Worm (Caenorhabditis elegans) whole organism, midembryonic: ENCODE results near the gene lin-5.

ENCODE experiments used
- T22C8.4 ChIP-seq: fragments of 200-800 bp; sonication (Bioruptor generic); IDR thresholded peaks from 2 replicates; pipeline ENCODE4 v1.3.6; 2022; ENCODE audit warnings: missing genetic modification characterization, missing compliant biosample characterization
- cog-1 ChIP-seq: sonication (generic microtip); optimal IDR thresholded peaks from 2 replicates; lab custom pipeline; 2016; ENCODE audit warnings: missing genetic modification characterization, missing compliant biosample characterization
- flt-1 ChIP-seq: fragments of 200-800 bp; sonication (Bioruptor generic); IDR thresholded peaks from 2 replicates; pipeline ENCODE4 v1.3.6; 2022; ENCODE audit warnings: missing genetic modification characterization, missing compliant biosample characterization
- klf-2 ChIP-seq: fragments of 200-800 bp; sonication (Bioruptor generic); conservative IDR thresholded peaks from 2 replicates; pipeline ENCODE4 v1.3.6; 2022; ENCODE audit warnings: missing genetic modification reagents, missing genetic modification characterization, missing compliant biosample characterization
- med-1 ChIP-seq: sonication (generic microtip); optimal IDR thresholded peaks from 2 replicates; lab custom pipeline; 2017; ENCODE audit warnings: missing genetic modification characterization, mild to moderate bottlenecking, missing compliant biosample characterization, antibody characterized with exemption, missing genetic modification reagents; ENCODE audit not compliant: insufficient read depth
- ref-1 ChIP-seq: fragments of 200-800 bp; sonication (Bioruptor generic); conservative IDR thresholded peaks from 2 replicates; pipeline ENCODE4 v1.3.6; 2022; ENCODE audit warnings: missing genetic modification reagents, missing genetic modification characterization, missing compliant biosample characterization
- tab-1 ChIP-seq: fragments of 200-800 bp; sonication (Bioruptor generic); IDR thresholded peaks from 2 replicates; pipeline ENCODE4 v1.3.6; 2022; ENCODE audit warnings: missing genetic modification characterization, missing compliant biosample characterization
- ztf-23 ChIP-seq: fragments of 200-800 bp; sonication (Bioruptor generic); IDR thresholded peaks from 2 replicates; pipeline ENCODE4 v1.3.6; 2022; ENCODE audit warnings: missing genetic modification reagents, missing genetic modification characterization, missing compliant biosample characterization
- ztf-29 ChIP-seq: fragments of 200-800 bp; sonication (Bioruptor generic); IDR thresholded peaks from 2 replicates; pipeline ENCODE4 v1.3.6; 2022; ENCODE audit warnings: missing genetic modification reagents, missing genetic modification characterization, missing compliant biosample characterization

The lin-5 gene

ce11 chrII:7842053-7842452 lies 18.3 kb upstream of the lin-5 start, which contains the start of gene klp-3:
TSS of gene klp-3 (plus strand) at chrII:7842353.
- TF ChIP-seq tab-1 (GFP tag; lab: Robert Waterston, UW), result no peak
- no peak for TF ChIP-seq cog-1 (tag; lab: Kevin White, UChicago)
- TF ChIP-seq med-1 (GFP tag; lab: Kevin White, UChicago), result no peak
- no peak for TF ChIP-seq klf-2 (GFP tag; lab: Robert Waterston, UW)
- TF ChIP-seq ref-1 (GFP tag; lab: Robert Waterston, UW), result no peak

ce11 chrII:7845571-7846236 lies 14.7 kb upstream of the lin-5 start, which contains the start of gene T09A5.4:
TSS of gene T09A5.4 (plus strand) at chrII:7846186.
- TF ChIP-seq tab-1 (GFP tag; lab: Robert Waterston, UW), result no peak
- no peak for TF ChIP-seq T22C8.4 (GFP tag; lab: Robert Waterston, UW)
- no peak for TF ChIP-seq cog-1 (tag; lab: Kevin White, UChicago)
- no peak for TF ChIP-seq ztf-29 (GFP tag; lab: Robert Waterston, UW)
- TF ChIP-seq ztf-23, result no peak
- no peak for TF ChIP-seq med-1 (GFP tag; lab: Kevin White, UChicago)
- no peak for TF ChIP-seq flt-1 (GFP tag; lab: Robert Waterston, UW)
- no peak for TF ChIP-seq ref-1 (GFP tag; lab: Robert Waterston, UW)
- TF ChIP-seq klf-2 (GFP tag; lab: Robert Waterston, UW), result no peak

DNA sequence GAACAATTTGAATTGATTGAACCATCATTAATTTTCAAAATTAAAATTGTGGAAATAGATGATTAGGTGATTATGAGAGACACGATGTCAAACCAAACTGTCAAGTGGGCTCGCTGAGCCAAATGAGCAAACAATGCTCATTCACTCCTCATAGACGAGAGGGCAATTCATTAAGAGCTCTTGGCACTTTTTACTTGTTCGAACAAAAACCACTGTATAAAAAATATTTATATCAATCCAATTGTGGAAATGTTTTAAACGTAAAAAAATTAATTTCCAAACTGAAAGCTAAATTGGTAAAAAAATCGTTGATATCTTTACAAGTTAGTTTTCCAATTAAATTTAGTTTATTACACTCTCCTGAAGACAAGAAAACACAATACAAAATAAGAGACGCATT lies 10.7 kb upstream of the lin-5 start, which contains the start of gene acr-7:
TSS of gene acr-7 (minus strand) at position 101 of the 400 bp plus-strand sequence.
- TF ChIP-seq ztf-29 (GFP tag; lab: Robert Waterston, UW) (no peak), cog-1 (tag; lab: Kevin White, UChicago) (no peak), ref-1 (GFP tag; lab: Robert Waterston, UW) (no peak), tab-1 (GFP tag; lab: Robert Waterston, UW) (no peak), med-1 (GFP tag; lab: Kevin White, UChicago) (no peak), flt-1 (GFP tag; lab: Robert Waterston, UW) (no peak), T22C8.4 (GFP tag; lab: Robert Waterston, UW) (no peak), klf-2 (GFP tag; lab: Robert Waterston, UW) (no peak), ztf-23 (no peak)

- TF ChIP-seq ref-1 (GFP tag; lab: Robert Waterston, UW) (no peak), flt-1 (GFP tag; lab: Robert Waterston, UW) (no peak), ztf-29 (GFP tag; lab: Robert Waterston, UW) (no peak), klf-2 (GFP tag; lab: Robert Waterston, UW) (no peak)
Observed at ce11 chrII:7850575-7850974, 9.8 kb upstream of the lin-5 start.

- TF ChIP-seq tab-1 (GFP tag; lab: Robert Waterston, UW), result no peak
- no peak for TF ChIP-seq T22C8.4 (GFP tag; lab: Robert Waterston, UW)
- no peak for TF ChIP-seq ztf-23
- no peak for TF ChIP-seq ref-1 (GFP tag; lab: Robert Waterston, UW)
Observed at ce11 chrII:7851480-7851879, 8.9 kb upstream of the lin-5 start.

DNA sequence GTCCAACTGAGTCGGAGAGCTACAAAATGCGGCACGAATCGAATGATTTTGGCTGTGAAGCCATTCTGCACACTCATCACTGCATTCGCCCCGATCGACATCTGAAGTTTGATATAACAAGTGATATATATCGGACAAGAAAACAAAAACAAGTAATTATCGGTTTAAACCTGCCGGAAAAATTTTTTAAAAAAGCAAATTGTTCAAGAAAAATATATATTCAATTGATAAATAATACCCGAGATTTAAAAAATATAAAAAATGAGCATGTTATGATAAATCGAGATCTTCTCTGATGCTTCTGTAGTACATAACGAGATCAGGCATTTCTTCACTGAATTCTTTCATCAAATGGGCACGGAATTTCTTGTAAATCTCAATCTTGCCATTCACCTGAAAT lies 6.7 kb upstream of the lin-5 start, which contains the start of gene T09A5.5:
TSS of gene T09A5.5 (minus strand) at position 101 of the 400 bp plus-strand sequence.
- TF ChIP-seq tab-1 (GFP tag; lab: Robert Waterston, UW) (no peak), cog-1 (tag; lab: Kevin White, UChicago) (no peak), ref-1 (GFP tag; lab: Robert Waterston, UW) (no peak), flt-1 (GFP tag; lab: Robert Waterston, UW) (no peak), med-1 (GFP tag; lab: Kevin White, UChicago) (no peak), T22C8.4 (GFP tag; lab: Robert Waterston, UW) (no peak)

- no peak for TF ChIP-seq T22C8.4 (GFP tag; lab: Robert Waterston, UW)
- TF ChIP-seq klf-2 (GFP tag; lab: Robert Waterston, UW), result no peak
- TF ChIP-seq med-1 (GFP tag; lab: Kevin White, UChicago), result no peak
- TF ChIP-seq ztf-23, result no peak
- no peak for TF ChIP-seq cog-1 (tag; lab: Kevin White, UChicago)
- no peak for TF ChIP-seq ztf-29 (GFP tag; lab: Robert Waterston, UW)
- no peak for TF ChIP-seq flt-1 (GFP tag; lab: Robert Waterston, UW)
- TF ChIP-seq tab-1 (GFP tag; lab: Robert Waterston, UW), result no peak
- no peak for TF ChIP-seq ref-1 (GFP tag; lab: Robert Waterston, UW)
Observed at ce11 chrII:7854942-7855341, 5.4 kb upstream of the lin-5 start, which contains the start of gene mdt-10. TSS of gene mdt-10 (minus strand) at chrII:7855042.

DNA sequence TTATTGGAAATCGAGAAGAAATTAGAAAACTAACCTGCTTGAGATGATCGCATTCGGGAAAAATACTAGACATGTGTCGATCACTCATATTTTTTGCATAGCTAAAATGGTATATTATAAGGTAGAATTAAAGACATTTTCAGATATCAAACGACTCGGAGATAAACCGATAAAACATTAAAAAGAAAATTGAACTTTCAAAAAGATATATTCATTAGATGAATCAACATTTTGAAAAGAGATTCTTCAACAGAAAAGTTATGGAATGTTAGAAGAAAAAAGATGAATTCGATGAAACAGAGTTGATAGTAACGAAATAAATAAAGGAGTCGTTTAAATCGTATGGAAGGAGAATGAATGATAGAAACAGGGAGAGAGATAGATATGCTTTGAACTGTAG lies 4.8 kb upstream of the lin-5 start, which contains the start of gene mdmh-35:
TSS of gene mdmh-35 (minus strand) at position 101 of the 400 bp plus-strand sequence.
- TF ChIP-seq T22C8.4 (GFP tag; lab: Robert Waterston, UW) (no peak), klf-2 (GFP tag; lab: Robert Waterston, UW) (no peak), flt-1 (GFP tag; lab: Robert Waterston, UW) (no peak), med-1 (GFP tag; lab: Kevin White, UChicago) (no peak), tab-1 (GFP tag; lab: Robert Waterston, UW) (no peak), ztf-29 (GFP tag; lab: Robert Waterston, UW) (no peak), ztf-23 (no peak), ref-1 (GFP tag; lab: Robert Waterston, UW) (no peak), cog-1 (tag; lab: Kevin White, UChicago) (no peak)

DNA sequence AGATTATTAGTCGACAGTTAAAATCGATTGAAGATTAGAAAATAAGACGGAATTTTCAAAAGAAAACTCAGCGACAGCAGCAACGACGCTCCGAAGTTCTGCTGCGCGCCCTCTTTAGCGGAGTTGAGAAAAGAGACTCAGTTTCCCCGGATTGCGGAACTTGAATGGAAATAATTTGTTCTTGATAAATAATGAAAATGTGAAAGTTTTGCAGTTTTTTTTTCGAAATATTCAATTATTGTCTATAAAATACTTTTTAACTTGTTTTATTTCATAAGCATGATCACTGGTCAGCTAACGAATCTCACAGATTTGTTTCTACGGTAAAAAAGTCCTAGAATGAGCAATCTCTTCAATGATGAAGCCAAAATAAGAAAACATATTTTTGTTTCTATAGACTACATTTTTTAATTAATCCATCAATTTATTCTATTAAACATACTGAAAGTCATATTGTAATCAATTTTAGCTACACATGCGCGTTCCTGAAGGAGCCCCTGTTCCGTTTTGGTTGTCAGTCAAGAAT lies 2.8 kb upstream of the lin-5 start, which contains the start of the genes cec-3 and T09A5.15:
TSS of gene cec-3 (minus strand) at position 116 of the 526 bp plus-strand sequence.
TSS of gene T09A5.15 (plus strand) at position 476 of the 526 bp plus-strand sequence.
- no peak for TF ChIP-seq T22C8.4 (GFP tag; lab: Robert Waterston, UW)
- peak; percentile 48; the same call in 1 of the 2 replicates for TF ChIP-seq flt-1 (GFP tag; lab: Robert Waterston, UW)
- TF ChIP-seq ref-1 (GFP tag; lab: Robert Waterston, UW), result no peak
- peak; percentile 22 for TF ChIP-seq cog-1 (tag; lab: Kevin White, UChicago)
- TF ChIP-seq ztf-23, result 0 out of 2 replicates have a peak, but pooled peaks have one; percentile 35
- TF ChIP-seq med-1 (GFP tag; lab: Kevin White, UChicago), result no peak
- TF ChIP-seq klf-2 (GFP tag; lab: Robert Waterston, UW), result no peak
